Fruit fly (Drosophila melanogaster) whole organism, embryonic: ENCODE results near the gene CG11436.
A peak's percentile ranks its signal among the peaks of the same experiment; 100 is the strongest.

Experiments
- Aef1 ChIP-seq: fragments of 200-800 bp; sonication (Bioruptor generic); IDR thresholded peaks from 3 replicates; pipeline ENCODE4 v1.3.6; 2022; ENCODE audit warnings: missing biosample characterization, missing genetic modification characterization
- Atf6 ChIP-seq: fragments of 200-800 bp; sonication (Bioruptor generic); IDR thresholded peaks from 2 replicates; pipeline ENCODE4 v1.3.6; 2022; ENCODE audit warnings: missing biosample characterization, missing genetic modification characterization
- CG10274 ChIP-seq: fragments of 200-800 bp; sonication (Bioruptor generic); optimal IDR thresholded peaks from 3 replicates; lab custom pipeline; 2017; ENCODE audit warnings: missing biosample characterization, mild to moderate bottlenecking, missing genetic modification characterization
- CG10321 ChIP-seq: fragments of 200-800 bp; sonication (Bioruptor generic); IDR thresholded peaks from 2 replicates; pipeline ENCODE4 v1.3.6; 2022; ENCODE audit warnings: missing biosample characterization, missing genetic modification characterization
- CG12236 ChIP-seq: fragments of 200-800 bp; sonication (Bioruptor generic); optimal IDR thresholded peaks from 2 replicates; lab custom pipeline; 2016; ENCODE audit warnings: missing biosample characterization, missing genetic modification characterization
- CG12769 ChIP-seq: fragments of 200-800 bp; sonication (Bioruptor generic); optimal IDR thresholded peaks from 2 replicates; lab custom pipeline; 2019; ENCODE audit warnings: missing biosample characterization, mild to moderate bottlenecking, missing genetic modification characterization, moderate library complexity
- CG14667 ChIP-seq: fragments of 200-800 bp; sonication (Bioruptor generic); IDR thresholded peaks from 2 replicates; pipeline ENCODE4 v1.3.6; 2022; ENCODE audit warnings: missing biosample characterization, missing genetic modification characterization
- CG15479 ChIP-seq: fragments of 200-800 bp; sonication (Bioruptor generic); optimal IDR thresholded peaks from 3 replicates; lab custom pipeline; 2019; ENCODE audit warnings: missing biosample characterization, mild to moderate bottlenecking, missing genetic modification characterization, moderate library complexity
- CG2116 ChIP-seq: fragments of 200-800 bp; sonication (Bioruptor generic); optimal IDR thresholded peaks from 3 replicates; lab custom pipeline; 2018; ENCODE audit warnings: missing biosample characterization, mild to moderate bottlenecking, missing genetic modification characterization
- CG31441 ChIP-seq: fragments of 200-800 bp; sonication (Bioruptor generic); IDR thresholded peaks from 2 replicates; pipeline ENCODE4 v1.3.6; 2022; ENCODE audit warnings: missing biosample characterization, missing genetic modification characterization
- CG6175 ChIP-seq: fragments of 200-800 bp; sonication (Bioruptor generic); IDR thresholded peaks from 3 replicates; pipeline ENCODE4 v1.3.6; 2022; ENCODE audit warnings: missing biosample characterization, missing genetic modification characterization
- CG6689 ChIP-seq: fragments of 200-800 bp; sonication (Bioruptor generic); IDR thresholded peaks from 2 replicates; pipeline ENCODE4 v1.3.6; 2022; ENCODE audit warnings: missing biosample characterization, missing genetic modification characterization
- CHES-1-like ChIP-seq: fragments of 200-800 bp; sonication (Bioruptor generic); optimal IDR thresholded peaks from 2 replicates; lab custom pipeline; 2016; ENCODE audit warnings: missing biosample characterization, missing genetic modification characterization
- CrebB ChIP-seq: fragments of 200-800 bp; sonication (Bioruptor generic); optimal IDR thresholded peaks from 3 replicates; lab custom pipeline; 2018; ENCODE audit warnings: missing biosample characterization, mild to moderate bottlenecking, missing genetic modification characterization
- D19B ChIP-seq: fragments of 200-800 bp; sonication (Bioruptor generic); optimal IDR thresholded peaks from 2 replicates; lab custom pipeline; 2017; ENCODE audit warnings: missing biosample characterization, mild to moderate bottlenecking, missing genetic modification characterization
- Dbx ChIP-seq: fragments of 200-800 bp; sonication (Bioruptor generic); IDR thresholded peaks from 3 replicates; pipeline ENCODE4 v1.3.6; 2022; ENCODE audit warnings: missing biosample characterization, missing genetic modification characterization
- Drgx ChIP-seq: fragments of 200-800 bp; sonication (Bioruptor generic); IDR thresholded peaks from 2 replicates; pipeline ENCODE4 v1.3.6; 2022; ENCODE audit warnings: missing biosample characterization, missing genetic modification characterization
- Ets97D ChIP-seq: fragments of 200-800 bp; sonication (Bioruptor generic); optimal IDR thresholded peaks from 3 replicates; lab custom pipeline; 2016; ENCODE audit warnings: missing biosample characterization, missing genetic modification characterization
- HLHmδ ChIP-seq: fragments of 200-800 bp; sonication (Bioruptor generic); optimal IDR thresholded peaks from 2 replicates; lab custom pipeline; 2018; ENCODE audit warnings: missing biosample characterization, mild to moderate bottlenecking, missing genetic modification characterization, moderate library complexity
- MESR4 ChIP-seq: fragments of 200-800 bp; sonication (Bioruptor generic); optimal IDR thresholded peaks from 2 replicates; lab custom pipeline; 2018; ENCODE audit warnings: missing biosample characterization, mild to moderate bottlenecking, missing genetic modification characterization, moderate library complexity
- Mes4 ChIP-seq: fragments of 200-800 bp; sonication (Bioruptor generic); optimal IDR thresholded peaks from 2 replicates; lab custom pipeline; 2016; ENCODE audit warnings: missing biosample characterization, missing genetic modification characterization
- Mrtf ChIP-seq: fragments of 200-800 bp; sonication (Bioruptor generic); IDR thresholded peaks from 3 replicates; pipeline ENCODE4 v1.3.6; 2022; ENCODE audit warnings: missing biosample characterization, missing genetic modification characterization
- Nf-YB ChIP-seq: fragments of 200-800 bp; sonication (Bioruptor generic); optimal IDR thresholded peaks from 3 replicates; lab custom pipeline; 2019; ENCODE audit warnings: missing biosample characterization, mild to moderate bottlenecking, missing genetic modification characterization, moderate library complexity
- Nf-YC ChIP-seq: fragments of 200-800 bp; optimal IDR thresholded peaks from 3 replicates; lab custom pipeline; 2019; ENCODE audit warnings: missing biosample characterization, mild to moderate bottlenecking, missing genetic modification characterization, moderate library complexity
- Optix ChIP-seq: fragments of 200-800 bp; sonication (Bioruptor generic); IDR thresholded peaks from 3 replicates; pipeline ENCODE4 v1.3.6; 2022; ENCODE audit warnings: missing biosample characterization, missing genetic modification characterization
- ac ChIP-seq: fragments of 200-800 bp; sonication (Bioruptor generic); optimal IDR thresholded peaks from 3 replicates; lab custom pipeline; 2017; ENCODE audit warnings: missing biosample characterization, mild to moderate bottlenecking, missing genetic modification characterization
- ara ChIP-seq: fragments of 200-800 bp; sonication (Bioruptor generic); IDR thresholded peaks from 2 replicates; pipeline ENCODE4 v1.3.6; 2022; ENCODE audit warnings: missing biosample characterization, missing genetic modification characterization
- bsh ChIP-seq, 2 experiments: fragments of 200-800 bp; sonication (Bioruptor generic); optimal IDR thresholded peaks; 2 replicates each; lab custom pipeline; 2017 to 2018; ENCODE audit warnings: mild to moderate bottlenecking in 2 of 2, missing biosample characterization in 2 of 2, missing genetic modification characterization in 2 of 2, moderate library complexity in 1 of 2
- cato ChIP-seq: fragments of 200-800 bp; sonication (Bioruptor generic); optimal IDR thresholded peaks from 2 replicates; lab custom pipeline; 2016; ENCODE audit warnings: missing biosample characterization, missing genetic modification characterization, borderline replicate concordance
- cg ChIP-seq: fragments of 200-800 bp; sonication (Bioruptor generic); optimal IDR thresholded peaks from 3 replicates; lab custom pipeline; 2019; ENCODE audit warnings: missing biosample characterization, mild to moderate bottlenecking, missing genetic modification characterization, moderate library complexity
- chif ChIP-seq, 2 experiments: fragments of 200-800 bp; sonication (Bioruptor generic); optimal IDR thresholded peaks; 3 replicates each; lab custom pipeline; 2016; ENCODE audit warnings: missing biosample characterization in 2 of 2, missing genetic modification characterization in 2 of 2
- danr ChIP-seq: fragments of 200-800 bp; sonication (Bioruptor generic); IDR thresholded peaks from 2 replicates; pipeline ENCODE4 v1.3.6; 2022; ENCODE audit warnings: missing biosample characterization, missing genetic modification characterization
- esg ChIP-seq: fragments of 200-800 bp; sonication (Bioruptor generic); conservative IDR thresholded peaks from 2 replicates; pipeline ENCODE4 v1.3.6; 2022; ENCODE audit warnings: missing biosample characterization, missing genetic modification characterization
- fd3F ChIP-seq: fragments of 200-800 bp; sonication (Bioruptor generic); optimal IDR thresholded peaks from 2 replicates; lab custom pipeline; 2018; ENCODE audit warnings: missing biosample characterization, mild to moderate bottlenecking, missing genetic modification characterization, moderate library complexity
- gce ChIP-seq: fragments of 200-800 bp; sonication (Bioruptor generic); IDR thresholded peaks from 3 replicates; pipeline ENCODE4 v1.3.6; 2022; ENCODE audit warnings: missing biosample characterization, missing genetic modification characterization
- gcm2 ChIP-seq: fragments of 200-800 bp; sonication (Bioruptor generic); optimal IDR thresholded peaks from 2 replicates; lab custom pipeline; 2016; ENCODE audit warnings: missing biosample characterization, missing genetic modification characterization
- gem ChIP-seq: fragments of 200-800 bp; sonication (Bioruptor generic); optimal IDR thresholded peaks from 2 replicates; lab custom pipeline; 2019; ENCODE audit warnings: missing biosample characterization, mild to moderate bottlenecking, missing genetic modification characterization, moderate library complexity
- hbn ChIP-seq: fragments of 200-800 bp; sonication (Bioruptor generic); IDR thresholded peaks from 2 replicates; pipeline ENCODE4 v1.3.6; 2022; ENCODE audit warnings: missing biosample characterization, missing genetic modification characterization; ENCODE audit not compliant: partially characterized antibody
- inv ChIP-seq: fragments of 200-800 bp; sonication (Bioruptor generic); IDR thresholded peaks from 2 replicates; pipeline ENCODE4 v1.3.6; 2022; ENCODE audit warnings: missing biosample characterization, missing genetic modification characterization; ENCODE audit not compliant: partially characterized antibody
- jumu ChIP-seq: fragments of 200-800 bp; sonication (Bioruptor generic); optimal IDR thresholded peaks from 3 replicates; lab custom pipeline; 2016; ENCODE audit warnings: missing biosample characterization, missing genetic modification characterization
- kni ChIP-seq: fragments of 200-800 bp; sonication (Bioruptor generic); optimal IDR thresholded peaks from 3 replicates; lab custom pipeline; 2017; ENCODE audit warnings: mild to moderate bottlenecking, missing biosample characterization, missing genetic modification reagents, missing genetic modification characterization
- lbe ChIP-seq: fragments of 200-800 bp; sonication (Bioruptor generic); optimal IDR thresholded peaks from 2 replicates; lab custom pipeline; 2016; ENCODE audit warnings: missing biosample characterization, mild to moderate bottlenecking, missing genetic modification characterization
- nom ChIP-seq: fragments of 200-800 bp; sonication (Bioruptor generic); optimal IDR thresholded peaks from 2 replicates; lab custom pipeline; 2017; ENCODE audit warnings: missing biosample characterization, missing genetic modification characterization, mild to moderate bottlenecking, moderate library complexity, missing genetic modification reagents
- odd ChIP-seq: fragments of 200-800 bp; sonication (Bioruptor generic); optimal IDR thresholded peaks from 2 replicates; lab custom pipeline; 2017; ENCODE audit warnings: missing biosample characterization, mild to moderate bottlenecking, missing genetic modification characterization
- pum ChIP-seq: fragments of 200-800 bp; sonication (Bioruptor generic); optimal IDR thresholded peaks from 2 replicates; lab custom pipeline; 2016; ENCODE audit warnings: missing biosample characterization, missing genetic modification characterization
- repo ChIP-seq: fragments of 200-800 bp; sonication (Bioruptor generic); optimal IDR thresholded peaks from 2 replicates; lab custom pipeline; 2016; ENCODE audit warnings: missing biosample characterization, missing genetic modification characterization
- ro ChIP-seq: fragments of 200-800 bp; sonication (Bioruptor generic); IDR thresholded peaks from 2 replicates; pipeline ENCODE4 v1.3.6; 2022; ENCODE audit warnings: missing biosample characterization, missing genetic modification characterization
- row ChIP-seq: fragments of 200-800 bp; sonication (Bioruptor generic); IDR thresholded peaks from 3 replicates; pipeline ENCODE4 v1.3.6; 2022; ENCODE audit warnings: missing biosample characterization, missing genetic modification characterization
- salm ChIP-seq: fragments of 200-800 bp; sonication (Bioruptor generic); optimal IDR thresholded peaks from 2 replicates; lab custom pipeline; 2018; ENCODE audit warnings: missing biosample characterization, mild to moderate bottlenecking, missing genetic modification characterization
- so ChIP-seq: fragments of 200-800 bp; sonication (Bioruptor generic); IDR thresholded peaks from 3 replicates; pipeline ENCODE4 v1.3.6; 2022; ENCODE audit warnings: missing biosample characterization, missing genetic modification characterization
- wek ChIP-seq: fragments of 200-800 bp; sonication (Bioruptor generic); optimal IDR thresholded peaks from 3 replicates; lab custom pipeline; 2018; ENCODE audit warnings: missing biosample characterization, mild to moderate bottlenecking, missing genetic modification characterization, moderate library complexity

Gene CG11436

dm6 chrX:4554718-4555117 is 3.0 kb upstream of the CG11436 start:
- TF ChIP-seq wek (no peak), gem (tag; lab: Kevin White, UChicago) (no peak), Nf-YB (GFP tag; lab: Kevin White, UChicago) (peak; percentile 97), row (GFP tag; lab: Robert Waterston, UW) (no peak), CG31441 (GFP tag; lab: Robert Waterston, UW) (no peak), CG14667 (GFP tag; lab: Robert Waterston, UW) (no peak), CHES-1-like (GFP tag; lab: Kevin White, UChicago) (no peak), jumu (GFP tag; lab: Kevin White, UChicago) (no peak), Nf-YC (tag; lab: Kevin White, UChicago) (peak; percentile 89), cg (GFP tag; lab: Kevin White, UChicago) (peak; percentile 29), ro (no peak), CG12769 (tag; lab: Kevin White, UChicago) (no peak), ac (peak; percentile 10), gce (GFP tag; lab: Robert Waterston, UW) (no peak), kni (GFP tag; lab: Kevin White, UChicago) (peak; percentile 34), Drgx (no peak), danr (GFP tag; lab: Robert Waterston, UW) (no peak)

dm6 chrX:4553999-4554398 is 2.3 kb upstream of the CG11436 start, which contains the start of gene CG11444:
Gene CG11444, minus strand, starts transcription at chrX:4554398.
- peak; percentile 22 for TF ChIP-seq repo (GFP tag; lab: Kevin White, UChicago)
- no peak for TF ChIP-seq ara
- no peak for TF ChIP-seq Aef1 (GFP tag; lab: Robert Waterston, UW)
- TF ChIP-seq inv: no peak
- no peak for TF ChIP-seq CG12236 (GFP tag; lab: Kevin White, UChicago)
- no peak for TF ChIP-seq CG15479 (GFP tag; lab: Kevin White, UChicago)
- TF ChIP-seq lbe: peak; percentile 50
- TF ChIP-seq nom: no peak
- TF ChIP-seq salm (tag; lab: Kevin White, UChicago): no peak
- no peak for TF ChIP-seq cato
- no peak for TF ChIP-seq hbn (GFP tag; lab: Robert Waterston, UW)
- no peak for TF ChIP-seq CG6689
- TF ChIP-seq wek: no peak
- TF ChIP-seq Dbx (GFP tag; lab: Robert Waterston, UW): 0 out of 3 replicates have a peak, but pooled peaks have one; percentile 58
- TF ChIP-seq fd3F: no peak
- no peak for TF ChIP-seq Mrtf (GFP tag; lab: Robert Waterston, UW)
- no peak for TF ChIP-seq danr (GFP tag; lab: Robert Waterston, UW)
- no peak for TF ChIP-seq gcm2 (GFP tag; lab: Kevin White, UChicago)
- no peak for TF ChIP-seq Optix (GFP tag; lab: Robert Waterston, UW)
- no peak for TF ChIP-seq CG10274 (GFP tag; lab: Kevin White, UChicago)
- TF ChIP-seq bsh (GFP tag; optimal IDR thresholded peaks at IDR 0.05; lab: Kevin White, UChicago): peak in 1 of 2 experiments; percentile 20
- TF ChIP-seq Ets97D: peak; percentile 87
- peak; percentile 75 for TF ChIP-seq CG2116 (GFP tag; lab: Kevin White, UChicago)
- no peak for TF ChIP-seq CG10321 (GFP tag; lab: Robert Waterston, UW)
- TF ChIP-seq pum (GFP tag; lab: Kevin White, UChicago): peak; percentile 45
- TF ChIP-seq MESR4 (GFP tag; lab: Kevin White, UChicago): peak; percentile 80
- peak in 1 of 2 experiments; percentile 46 for TF ChIP-seq chif (GFP tag; optimal IDR thresholded peaks at IDR 0.05; lab: Kevin White, UChicago)
- no peak for TF ChIP-seq so (GFP tag; lab: Robert Waterston, UW)
- no peak for TF ChIP-seq esg
- peak; percentile 37 for TF ChIP-seq HLHmδ (GFP tag; lab: Kevin White, UChicago)
- TF ChIP-seq Atf6 (GFP tag; lab: Robert Waterston, UW): 0 out of 2 replicates have a peak, but pooled peaks have one; percentile 9
- TF ChIP-seq Mes4 (GFP tag; lab: Kevin White, UChicago): no peak
- TF ChIP-seq odd (GFP tag; lab: Kevin White, UChicago): no peak
- TF ChIP-seq D19B (GFP tag; lab: Kevin White, UChicago): no peak
- no peak for TF ChIP-seq CG6175 (GFP tag; lab: Robert Waterston, UW)
- no peak for TF ChIP-seq CrebB (tag; lab: Kevin White, UChicago)
